Fruit fly (Drosophila melanogaster) whole organism, embryonic: Measurements from ENCODE around the gene Sqor.

Experiments
- CG10209 ChIP-seq: fragments of 200-800 bp; sonication (Bioruptor generic); optimal IDR thresholded peaks from 3 replicates; lab custom pipeline; 2017; ENCODE audit warnings: missing biosample characterization, mild to moderate bottlenecking, missing genetic modification characterization, missing genetic modification reagents
- CG10267 ChIP-seq: fragments of 200-800 bp; sonication (Bioruptor generic); optimal IDR thresholded peaks from 2 replicates; lab custom pipeline; 2018; ENCODE audit warnings: missing biosample characterization, mild to moderate bottlenecking, missing genetic modification characterization, moderate library complexity
- CG10274 ChIP-seq: fragments of 200-800 bp; sonication (Bioruptor generic); optimal IDR thresholded peaks from 3 replicates; lab custom pipeline; 2017; ENCODE audit warnings: missing biosample characterization, mild to moderate bottlenecking, missing genetic modification characterization
- CG10654 ChIP-seq: fragments of 200-800 bp; sonication (Bioruptor generic); optimal IDR thresholded peaks from 2 replicates; lab custom pipeline; 2016; ENCODE audit warnings: missing biosample characterization, missing genetic modification characterization
- CG13624 ChIP-seq: fragments of 200-800 bp; sonication (Bioruptor generic); optimal IDR thresholded peaks from 2 replicates; lab custom pipeline; 2016; ENCODE audit warnings: missing biosample characterization, missing genetic modification characterization
- CG15269 ChIP-seq: fragments of 200-800 bp; sonication (Bioruptor generic); optimal IDR thresholded peaks from 2 replicates; lab custom pipeline; 2018; ENCODE audit warnings: missing biosample characterization, mild to moderate bottlenecking, missing genetic modification characterization, moderate library complexity
- CG1602 ChIP-seq: fragments of 200-800 bp; sonication (Bioruptor generic); optimal IDR thresholded peaks from 3 replicates; lab custom pipeline; 2016; ENCODE audit warnings: missing biosample characterization, missing genetic modification characterization
- CG16779 ChIP-seq: fragments of 200-800 bp; sonication (Bioruptor generic); IDR thresholded peaks from 2 replicates; pipeline ENCODE4 v1.3.6; 2022; ENCODE audit warnings: missing biosample characterization, missing genetic modification characterization
- CG1832 ChIP-seq: fragments of 200-800 bp; sonication (Bioruptor generic); optimal IDR thresholded peaks from 2 replicates; lab custom pipeline; 2017; ENCODE audit warnings: missing biosample characterization, mild to moderate bottlenecking, missing genetic modification characterization, inconsistent platforms
- CG31388 ChIP-seq: fragments of 200-800 bp; sonication (Bioruptor generic); optimal IDR thresholded peaks from 2 replicates; lab custom pipeline; 2016; ENCODE audit warnings: missing biosample characterization, missing genetic modification characterization
- CG34376 ChIP-seq: fragments of 200-800 bp; sonication (Bioruptor generic); optimal IDR thresholded peaks from 2 replicates; lab custom pipeline; 2018; ENCODE audit warnings: missing biosample characterization, mild to moderate bottlenecking, missing genetic modification characterization
- CG4424 ChIP-seq: fragments of 200-800 bp; sonication (Bioruptor generic); optimal IDR thresholded peaks from 3 replicates; lab custom pipeline; 2016; ENCODE audit warnings: missing biosample characterization, missing genetic modification characterization
- CG6272 ChIP-seq: fragments of 200-800 bp; sonication (Bioruptor generic); IDR thresholded peaks from 2 replicates; pipeline ENCODE4 v1.3.6; 2022; ENCODE audit warnings: missing biosample characterization, missing genetic modification characterization
- CG7745 ChIP-seq: fragments of 200-800 bp; sonication (Bioruptor generic); optimal IDR thresholded peaks from 2 replicates; lab custom pipeline; 2018; ENCODE audit warnings: missing biosample characterization, mild to moderate bottlenecking, missing genetic modification characterization, moderate library complexity
- CG7987 ChIP-seq: fragments of 200-800 bp; sonication (Bioruptor generic); optimal IDR thresholded peaks from 2 replicates; lab custom pipeline; 2018; ENCODE audit warnings: missing biosample characterization, mild to moderate bottlenecking, missing genetic modification characterization, moderate library complexity
- CkIIα-i1 ChIP-seq: fragments of 200-800 bp; sonication (Bioruptor generic); IDR thresholded peaks from 2 replicates; pipeline ENCODE4 v1.3.6; 2022; ENCODE audit warnings: missing biosample characterization, missing genetic modification characterization
- D ChIP-seq, 2 experiments: fragments of 200-800 bp in 1 of 2; fragments of >200 bp in 1 of 2; sonication (Bioruptor generic) in 1 of 2; optimal IDR thresholded peaks; 2 replicates in 1 of 2; 3 replicates in 1 of 2; lab custom pipeline; 2017; ENCODE audit warnings: mild to moderate bottlenecking in 1 of 2, missing biosample characterization in 1 of 2, missing genetic modification characterization in 1 of 2, missing genetic modification reagents in 1 of 2
- D19B ChIP-seq: fragments of 200-800 bp; sonication (Bioruptor generic); optimal IDR thresholded peaks from 2 replicates; lab custom pipeline; 2017; ENCODE audit warnings: missing biosample characterization, mild to moderate bottlenecking, missing genetic modification characterization
- Dad ChIP-seq: fragments of 200-800 bp; sonication (Bioruptor generic); optimal IDR thresholded peaks from 3 replicates; lab custom pipeline; 2016; ENCODE audit warnings: missing biosample characterization, missing genetic modification characterization
- Eip74EF ChIP-seq, 2 experiments: fragments of 200-800 bp in 1 of 2; fragments of >200 bp in 1 of 2; sonication (Bioruptor generic) in 1 of 2; optimal IDR thresholded peaks; 2 replicates each; lab custom pipeline; 2017 to 2019; ENCODE audit warnings: missing biosample characterization in 2 of 2, missing genetic modification characterization in 2 of 2, mild to moderate bottlenecking in 1 of 2, moderate library complexity in 1 of 2
- GATAe ChIP-seq: fragments of 200-800 bp; sonication (Bioruptor generic); conservative IDR thresholded peaks from 2 replicates; pipeline ENCODE4 v1.3.6; 2022; ENCODE audit warnings: missing biosample characterization, missing genetic modification characterization
- Gug ChIP-seq: fragments of 200-800 bp; sonication (Bioruptor generic); IDR thresholded peaks from 4 replicates; pipeline ENCODE4 v1.3.6; 2022; ENCODE audit warnings: missing biosample characterization, missing genetic modification characterization
- HmgD ChIP-seq: fragments of 200-800 bp; sonication (Bioruptor generic); optimal IDR thresholded peaks from 3 replicates; lab custom pipeline; 2016; ENCODE audit warnings: missing biosample characterization, missing genetic modification characterization
- Med ChIP-seq: fragments of 200-800 bp; sonication (Bioruptor generic); peaks from one replicate; lab custom pipeline; 2016; ENCODE audit warnings: missing biosample characterization, missing genetic modification characterization, mild to moderate bottlenecking, inconsistent platforms, moderate library complexity
- NC2β ChIP-seq: fragments of 200-800 bp; sonication (Bioruptor generic); optimal IDR thresholded peaks from 2 replicates; lab custom pipeline; 2016; ENCODE audit warnings: missing biosample characterization, missing genetic modification characterization
- Pdp1 ChIP-seq, 2 experiments: fragments of 200-800 bp; sonication (Bioruptor generic); optimal IDR thresholded peaks; 3 replicates each; lab custom pipeline; 2016; ENCODE audit warnings: missing biosample characterization in 2 of 2, missing genetic modification characterization in 2 of 2, mild to moderate bottlenecking in 1 of 2, moderate library complexity in 1 of 2
- Rfx ChIP-seq: fragments of 200-800 bp; sonication (Bioruptor generic); IDR thresholded peaks from 2 replicates; pipeline ENCODE4 v1.3.6; 2022; ENCODE audit warnings: missing biosample characterization, missing genetic modification characterization
- Scr ChIP-seq: fragments of 200-800 bp; sonication (Bioruptor generic); IDR thresholded peaks from 2 replicates; pipeline ENCODE4 v1.3.6; 2022; ENCODE audit warnings: missing biosample characterization, missing genetic modification characterization; ENCODE audit not compliant: partially characterized antibody
- amos ChIP-seq: fragments of 200-800 bp; sonication (Bioruptor generic); IDR thresholded peaks from 2 replicates; pipeline ENCODE4 v1.3.6; 2022; ENCODE audit warnings: missing biosample characterization, missing genetic modification characterization; ENCODE audit not compliant: partially characterized antibody
- chn ChIP-seq: fragments of 200-800 bp; sonication (Bioruptor generic); optimal IDR thresholded peaks from 2 replicates; lab custom pipeline; 2016; ENCODE audit warnings: missing biosample characterization, missing genetic modification characterization
- crol ChIP-seq: fragments of 200-800 bp; sonication (Bioruptor generic); IDR thresholded peaks from 2 replicates; pipeline ENCODE4 v1.3.6; 2022; ENCODE audit warnings: missing biosample characterization, missing genetic modification characterization
- dmrt11E ChIP-seq: fragments of 200-800 bp; sonication (Bioruptor generic); optimal IDR thresholded peaks from 3 replicates; lab custom pipeline; 2018; ENCODE audit warnings: missing biosample characterization, mild to moderate bottlenecking, missing genetic modification characterization, moderate library complexity
- exex ChIP-seq: fragments of 200-800 bp; sonication (Bioruptor generic); optimal IDR thresholded peaks from 4 replicates; lab custom pipeline; 2018; ENCODE audit warnings: missing biosample characterization, mild to moderate bottlenecking, missing genetic modification characterization, moderate library complexity
- grn ChIP-seq: fragments of 200-800 bp; sonication (Bioruptor generic); optimal IDR thresholded peaks from 3 replicates; lab custom pipeline; 2017; ENCODE audit warnings: missing biosample characterization, missing genetic modification characterization
- h ChIP-seq: fragments of >200 bp; optimal IDR thresholded peaks from 2 replicates; lab custom pipeline; 2017
- kah ChIP-seq: fragments of 200-800 bp; sonication (Bioruptor generic); optimal IDR thresholded peaks from 2 replicates; lab custom pipeline; 2018; ENCODE audit warnings: missing biosample characterization, mild to moderate bottlenecking, missing genetic modification characterization
- knrl ChIP-seq: fragments of 200-800 bp; sonication (Bioruptor generic); IDR thresholded peaks from 3 replicates; pipeline ENCODE4 v1.3.6; 2022; ENCODE audit warnings: missing biosample characterization, missing genetic modification characterization; ENCODE audit not compliant: partially characterized antibody
- mirr ChIP-seq: fragments of 200-800 bp; sonication (Bioruptor generic); optimal IDR thresholded peaks from 3 replicates; lab custom pipeline; 2018; ENCODE audit warnings: missing biosample characterization, mild to moderate bottlenecking, missing genetic modification characterization
- org-1 ChIP-seq: fragments of 200-800 bp; sonication (Bioruptor generic); optimal IDR thresholded peaks from 2 replicates; lab custom pipeline; 2017; ENCODE audit warnings: missing biosample characterization, missing genetic modification characterization
- peb ChIP-seq: fragments of 200-800 bp; sonication (Bioruptor generic); IDR thresholded peaks from 2 replicates; pipeline ENCODE4 v1.3.6; 2022; ENCODE audit warnings: missing biosample characterization, missing genetic modification characterization
- phol ChIP-seq: fragments of 200-800 bp; sonication (Bioruptor generic); optimal IDR thresholded peaks from 3 replicates; lab custom pipeline; 2018; ENCODE audit warnings: missing biosample characterization, mild to moderate bottlenecking, missing genetic modification characterization, moderate library complexity
- repo ChIP-seq: fragments of 200-800 bp; sonication (Bioruptor generic); optimal IDR thresholded peaks from 2 replicates; lab custom pipeline; 2016; ENCODE audit warnings: missing biosample characterization, missing genetic modification characterization
- salm ChIP-seq: fragments of 200-800 bp; sonication (Bioruptor generic); optimal IDR thresholded peaks from 2 replicates; lab custom pipeline; 2018; ENCODE audit warnings: missing biosample characterization, mild to moderate bottlenecking, missing genetic modification characterization
- sens-2 ChIP-seq: fragments of 200-800 bp; sonication (Bioruptor generic); IDR thresholded peaks from 2 replicates; pipeline ENCODE4 v1.3.6; 2022; ENCODE audit warnings: missing biosample characterization, missing genetic modification characterization
- sisA ChIP-seq: fragments of 200-800 bp; sonication (Bioruptor generic); IDR thresholded peaks from 2 replicates; pipeline ENCODE4 v1.3.6; 2022; ENCODE audit warnings: missing biosample characterization, missing genetic modification characterization
- zfh1 ChIP-seq: fragments of 200-800 bp; sonication (Bioruptor generic); IDR thresholded peaks from 3 replicates; pipeline ENCODE4 v1.3.6; 2022; ENCODE audit warnings: missing biosample characterization, missing genetic modification characterization
- zfh2 ChIP-seq: fragments of 200-800 bp; sonication (Bioruptor generic); optimal IDR thresholded peaks from 2 replicates; lab custom pipeline; 2016; ENCODE audit warnings: missing biosample characterization, missing genetic modification characterization

The Sqor gene

DNA sequence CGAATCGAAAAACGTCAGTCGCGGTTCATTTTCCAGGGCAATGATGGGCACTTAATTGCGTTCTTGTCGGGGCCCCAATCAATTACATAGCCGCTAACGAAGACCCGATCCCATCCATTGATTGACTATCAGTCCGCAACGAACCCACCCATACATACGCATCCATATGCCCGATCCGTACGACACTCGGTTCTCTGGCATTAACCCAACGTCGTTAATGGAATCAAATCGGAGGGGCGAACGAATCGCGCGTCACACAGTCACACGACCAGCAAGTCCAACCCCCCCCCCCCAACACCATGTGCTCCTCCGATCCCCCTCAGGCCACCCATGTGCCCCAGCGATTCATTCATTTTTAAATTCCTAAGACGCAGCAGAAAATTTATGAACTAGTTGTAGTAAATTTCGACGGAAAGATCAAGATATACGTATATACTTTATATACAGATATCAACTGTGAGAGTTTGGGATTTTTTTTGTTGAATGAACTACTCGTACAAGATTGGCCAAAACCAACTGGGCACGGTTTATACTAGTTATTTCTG lies 18.7 kb upstream of the Sqor start (continued):
- peak; percentile 42; the same call in 1 of the 2 replicates for TF ChIP-seq Rfx (GFP tag; lab: Robert Waterston, UW)
- TF ChIP-seq CG10209 (GFP tag; lab: Kevin White, UChicago) = no peak
- TF ChIP-seq, all 482 proteins: peak for 79

DNA sequence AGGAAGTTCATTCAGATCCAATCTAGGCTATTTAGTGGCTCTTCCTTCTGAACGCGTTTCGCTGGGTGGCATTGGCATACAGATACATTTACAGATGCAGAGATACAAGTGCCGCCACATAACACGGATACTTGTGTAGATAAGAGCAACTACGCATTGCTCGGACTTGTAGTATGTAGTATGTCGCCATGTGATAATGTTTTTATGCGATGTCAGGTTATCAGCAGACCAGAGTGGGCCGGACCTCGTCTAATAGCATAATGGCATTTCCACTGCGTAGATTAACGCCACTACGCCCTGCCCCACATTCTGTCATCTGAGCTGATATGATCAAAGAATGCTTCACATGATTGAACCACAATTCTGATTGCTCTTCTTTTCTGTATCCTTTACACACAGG lies 18.2 kb upstream of the Sqor start:
- TF ChIP-seq h (lab: Kevin White, UChicago) (no peak), knrl (no peak), GATAe (0 out of 2 replicates have a peak, but pooled peaks have one; percentile 11), mirr (GFP tag; lab: Kevin White, UChicago) (peak; percentile 22), chn (GFP tag; lab: Kevin White, UChicago) (no peak), repo (no peak), CG34376 (GFP tag; lab: Kevin White, UChicago) (peak; percentile 2), CkIIα-i1 (GFP tag; lab: Robert Waterston, UW) (no peak), Med (GFP tag; lab: Kevin White, UChicago) (peak; percentile 75), Dad (GFP tag; lab: Kevin White, UChicago) (no peak), HmgD (GFP tag; lab: Kevin White, UChicago) (no peak), CG4424 (GFP tag; lab: Kevin White, UChicago) (no peak), Pdp1 (GFP tag; optimal IDR thresholded peaks at IDR 0.05; lab: Kevin White, UChicago) (peak in 1 of 2 experiments; percentile 60), amos (GFP tag; lab: Robert Waterston, UW) (no peak), grn (GFP tag; lab: Kevin White, UChicago) (peak; percentile 70), NC2β (GFP tag; lab: Kevin White, UChicago) (no peak), peb (GFP tag; lab: Robert Waterston, UW) (no peak), CG7987 (GFP tag; lab: Kevin White, UChicago) (no peak), CG10267 (tag; lab: Kevin White, UChicago) (no peak), Scr (GFP tag; lab: Robert Waterston, UW) (no peak), kah (GFP tag; lab: Kevin White, UChicago) (no peak), D (optimal IDR thresholded peaks at IDR 0.05; lab: Kevin White, UChicago) (no peak), D (GFP tag; optimal IDR thresholded peaks at IDR 0.05; lab: Kevin White, UChicago) (no peak), phol (tag; lab: Kevin White, UChicago) (no peak), CG13624 (GFP tag; lab: Kevin White, UChicago) (peak; percentile 78), CG31388 (no peak), CG1602 (GFP tag; lab: Kevin White, UChicago) (no peak), CG10654 (GFP tag; lab: Kevin White, UChicago) (no peak), exex (tag; lab: Kevin White, UChicago) (peak; percentile 17), zfh2 (no peak), CG16779 (GFP tag; lab: Robert Waterston, UW) (no peak), sens-2 (GFP tag; lab: Robert Waterston, UW) (no peak), salm (tag; lab: Kevin White, UChicago) (no peak), CG7745 (no peak)

DNA sequence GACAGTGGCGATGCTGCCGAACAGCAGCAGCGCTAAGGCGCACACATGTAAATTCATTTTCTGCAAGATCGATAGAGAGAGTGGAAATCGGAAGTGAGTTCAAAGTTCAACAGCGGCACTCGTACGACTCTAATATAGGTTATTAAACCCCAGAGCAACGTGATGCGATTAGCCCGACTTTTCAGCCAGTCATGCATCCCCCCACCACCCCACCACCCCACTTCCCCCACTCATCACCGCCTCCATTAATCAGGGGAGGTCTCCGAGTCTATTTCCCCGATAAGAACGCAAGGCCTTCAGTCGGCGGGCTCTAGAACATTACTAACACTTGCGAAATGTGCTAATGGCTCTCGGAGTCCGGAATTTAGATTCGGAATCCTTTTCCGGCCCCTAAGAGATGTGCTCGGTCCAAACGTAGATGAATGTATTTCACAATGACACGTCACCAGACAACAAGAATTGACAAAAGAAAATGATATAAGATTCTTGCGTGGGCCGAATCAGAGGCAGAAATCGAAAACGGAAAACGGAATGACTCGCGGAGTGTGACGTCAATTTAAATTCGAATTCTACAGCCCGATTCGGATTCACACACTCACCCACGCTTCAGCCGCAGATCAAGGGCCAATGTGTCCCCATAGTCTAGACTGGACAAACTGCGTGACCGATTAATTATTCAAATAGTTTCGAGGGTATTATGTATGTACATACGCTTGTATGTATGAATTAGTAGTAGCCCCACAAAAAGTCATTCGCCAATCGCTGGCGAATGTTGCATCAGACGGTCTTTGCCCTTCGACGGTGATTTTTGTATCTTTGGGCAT lies 14.1 kb upstream of the Sqor start:
- TF ChIP-seq Eip74EF (GFP tag; optimal IDR thresholded peaks at IDR 0.05; lab: Kevin White, UChicago) (no peak), org-1 (no peak), zfh1 (no peak), dmrt11E (tag; lab: Kevin White, UChicago) (no peak), Gug (GFP tag; lab: Robert Waterston, UW) (no peak), CG6272 (GFP tag; lab: Robert Waterston, UW) (no peak), CG15269 (tag; lab: Kevin White, UChicago) (no peak), CG10274 (no peak), sisA (GFP tag; lab: Robert Waterston, UW) (no peak), crol (GFP tag; lab: Robert Waterston, UW) (peak; percentile 90), D19B (GFP tag; lab: Kevin White, UChicago) (peak; percentile 42), Med (GFP tag; lab: Kevin White, UChicago) (peak; percentile 70), CG1832 (GFP tag; lab: Kevin White, UChicago) (no peak)
